Worm (Caenorhabditis elegans): Measurements from ENCODE around the gene M163.8.

DNA sequence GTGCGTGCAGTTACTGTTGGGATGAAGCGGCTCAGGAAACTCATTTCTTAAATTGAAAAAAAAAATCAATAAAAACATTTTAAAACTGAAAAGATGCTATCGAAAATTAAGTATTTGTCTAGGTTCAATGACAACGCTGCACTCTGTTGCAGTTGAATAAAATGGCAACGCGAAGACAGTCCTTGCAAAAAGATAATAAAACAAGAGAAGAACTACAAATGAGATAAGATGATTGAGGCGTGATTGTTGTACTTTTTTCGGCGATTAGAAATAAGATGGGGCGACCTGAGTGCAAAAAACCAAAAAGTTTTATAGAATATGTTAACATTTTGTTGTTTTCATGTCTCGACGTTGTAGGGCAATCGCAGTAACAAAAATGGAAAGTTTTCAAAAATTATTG is 30.1 kb downstream of the M163.8 start, which contains the start of gene gcsh-1:
- TF ChIP-seq ama-1 (optimal IDR thresholded peaks at IDR 0.05): no peak
- TF ChIP-seq aly-1 (tag; optimal IDR thresholded peaks at IDR 0.05): no peak
- no peak for TF ChIP-seq flt-1 (GFP tag; IDR thresholded peaks at IDR 0.05)
- no peak for TF ChIP-seq ceh-13 (GFP tag; optimal IDR thresholded peaks at IDR 0.05)
- TF ChIP-seq hnd-1 (tag; optimal IDR thresholded peaks at IDR 0.05): no peak
- TF ChIP-seq hmbx-1 (tag; optimal IDR thresholded peaks at IDR 0.05): no peak
- TF ChIP-seq tbx-11 (GFP tag; IDR thresholded peaks at IDR 0.05): no peak
- TF ChIP-seq B0310.2 (tag; optimal IDR thresholded peaks at IDR 0.05): no peak
- TF ChIP-seq tra-4 (tag; optimal IDR thresholded peaks at IDR 0.05): no peak
- TF ChIP-seq ets-7 (tag; optimal IDR thresholded peaks at IDR 0.05): no peak
- no peak for TF ChIP-seq ceh-36 (tag; optimal IDR thresholded peaks at IDR 0.05)
- no peak for TF ChIP-seq F13C5.2 (tag; optimal IDR thresholded peaks at IDR 0.05)
- no peak for TF ChIP-seq pes-1 (GFP tag; IDR thresholded peaks at IDR 0.05)
- no peak for TF ChIP-seq scrt-1 (GFP tag; IDR thresholded peaks at IDR 0.05)
